Worm (Caenorhabditis elegans) whole organism, L4/young adult: Measurements from ENCODE around the gene acbp-4.

Source experiments
- W03F9.2 ChIP-seq: fragments of 150-350 bp; optimal IDR thresholded peaks from 2 replicates; lab custom pipeline; 2014; ENCODE audit warnings: missing biosample characterization, missing genetic modification characterization
- dao-5 ChIP-seq: sonication (generic microtip); optimal IDR thresholded peaks from 2 replicates; lab custom pipeline; 2016; ENCODE audit warnings: missing genotype, missing genetic modification characterization, moderate library complexity, missing compliant biosample characterization
- him-1 ChIP-seq: sonication (generic microtip); optimal IDR thresholded peaks from 2 replicates; lab custom pipeline; 2016; ENCODE audit warnings: missing genotype, missing genetic modification reagents, missing genetic modification characterization, missing compliant biosample characterization

DNA sequence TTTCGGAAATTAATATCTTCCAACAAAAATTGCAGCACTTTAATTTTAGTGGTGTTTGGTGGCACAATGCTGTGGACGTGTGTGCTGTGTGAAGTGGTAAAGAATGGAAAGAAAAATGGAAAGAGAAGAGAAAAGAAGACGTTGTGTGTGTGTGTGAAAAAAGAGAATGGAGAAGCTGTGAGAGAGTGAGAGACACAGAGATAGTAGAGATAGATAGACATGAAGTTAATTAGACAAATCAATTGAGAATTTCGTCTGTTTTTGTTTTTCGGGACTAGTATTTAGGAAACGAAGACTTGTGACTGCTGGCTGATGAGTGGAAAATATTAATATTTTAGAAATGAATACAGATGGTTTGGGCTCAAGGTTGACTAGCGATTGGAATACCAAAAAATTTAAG is 17.7 kb downstream of the acbp-4 start:
- TF ChIP-seq W03F9.2 (tag; lab: Kevin White, UChicago) (no peak), him-1 (no peak), dao-5 (no peak)
